Fruit fly (Drosophila melanogaster) whole organism, prepupa: ENCODE results near the gene CG33270.

Experiments used
- Blimp-1 ChIP-seq: fragments of 200-800 bp; sonication (Bioruptor generic); optimal IDR thresholded peaks from 3 replicates; lab custom pipeline; 2017; ENCODE audit warnings: missing biosample characterization, missing genetic modification characterization, mild to moderate bottlenecking, moderate library complexity, missing genetic modification reagents
- CG10669 ChIP-seq: fragments of 200-800 bp; sonication (Bioruptor generic); optimal IDR thresholded peaks from 3 replicates; lab custom pipeline; 2018; ENCODE audit warnings: missing biosample characterization, mild to moderate bottlenecking, missing genetic modification characterization, moderate library complexity
- CG11294 ChIP-seq: fragments of 200-800 bp; sonication (Bioruptor generic); IDR thresholded peaks from 2 replicates; pipeline ENCODE4 v1.3.6; 2022; ENCODE audit warnings: missing biosample characterization, missing genetic modification characterization
- CG11762 ChIP-seq: fragments of 200-800 bp; sonication (Bioruptor generic); optimal IDR thresholded peaks from 3 replicates; lab custom pipeline; 2016; ENCODE audit warnings: missing biosample characterization, missing genetic modification characterization; ENCODE audit not compliant: insufficient read depth
- CG11902 ChIP-seq: fragments of 200-800 bp; sonication (Bioruptor generic); optimal IDR thresholded peaks from 3 replicates; lab custom pipeline; 2016; ENCODE audit warnings: missing biosample characterization, missing genetic modification characterization
- CG1621 ChIP-seq: fragments of 200-800 bp; sonication (Bioruptor generic); optimal IDR thresholded peaks from 3 replicates; lab custom pipeline; 2018; ENCODE audit warnings: missing biosample characterization, mild to moderate bottlenecking, missing genetic modification characterization
- CG16779 ChIP-seq: fragments of 200-800 bp; sonication (Bioruptor generic); optimal IDR thresholded peaks from 3 replicates; lab custom pipeline; 2017; ENCODE audit warnings: missing biosample characterization, mild to moderate bottlenecking, missing genetic modification characterization
- CG3032 ChIP-seq: fragments of 200-800 bp; optimal IDR thresholded peaks from 2 replicates; lab custom pipeline; 2019; ENCODE audit warnings: missing biosample characterization, mild to moderate bottlenecking, missing genetic modification characterization, moderate library complexity
- CG32006 ChIP-seq: fragments of 200-800 bp; sonication (Bioruptor generic); optimal IDR thresholded peaks from 3 replicates; lab custom pipeline; 2017; ENCODE audit warnings: missing biosample characterization, mild to moderate bottlenecking, missing genetic modification characterization
- CG6808 ChIP-seq: fragments of 200-800 bp; sonication (Bioruptor generic); optimal IDR thresholded peaks from 3 replicates; lab custom pipeline; 2017; ENCODE audit warnings: missing biosample characterization, missing genetic modification characterization, mild to moderate bottlenecking, moderate library complexity, missing genetic modification reagents
- CG6854 ChIP-seq: fragments of 200-800 bp; sonication (Bioruptor generic); optimal IDR thresholded peaks from 2 replicates; lab custom pipeline; 2017; ENCODE audit warnings: missing biosample characterization, mild to moderate bottlenecking, missing genetic modification characterization
- CG8119 ChIP-seq: fragments of 200-800 bp; sonication (Bioruptor generic); IDR thresholded peaks from 3 replicates; pipeline ENCODE4 v1.3.6; 2022; ENCODE audit warnings: missing biosample characterization, missing genetic modification characterization
- CG9139 ChIP-seq: fragments of 200-800 bp; sonication (Bioruptor generic); optimal IDR thresholded peaks from 3 replicates; lab custom pipeline; 2017; ENCODE audit warnings: missing biosample characterization, mild to moderate bottlenecking, missing genetic modification characterization
- Eip78C ChIP-seq: fragments of 200-800 bp; sonication (Bioruptor generic); peaks from one replicate; lab custom pipeline; 2016; ENCODE audit warnings: missing biosample characterization, missing genetic modification characterization
- Eip93F ChIP-seq: fragments of 200-800 bp; sonication (Bioruptor generic); optimal IDR thresholded peaks from 2 replicates; lab custom pipeline; 2016; ENCODE audit warnings: missing biosample characterization, mild to moderate bottlenecking, missing genetic modification characterization
- Hr38 ChIP-seq: sonication (Bioruptor generic); optimal IDR thresholded peaks from 2 replicates; lab custom pipeline; 2016; ENCODE audit warnings: missing biosample characterization, missing genetic modification characterization
- Hr4 ChIP-seq: fragments of 200-800 bp; sonication (Bioruptor generic); optimal IDR thresholded peaks from 3 replicates; lab custom pipeline; 2016; ENCODE audit warnings: missing biosample characterization, missing genetic modification characterization
- Lpt ChIP-seq: fragments of 200-800 bp; sonication (Bioruptor generic); optimal IDR thresholded peaks from 3 replicates; lab custom pipeline; 2016; ENCODE audit warnings: missing biosample characterization, missing genetic modification characterization
- Met ChIP-seq: fragments of 200-800 bp; sonication (Bioruptor generic); optimal IDR thresholded peaks from 3 replicates; lab custom pipeline; 2016; ENCODE audit warnings: missing biosample characterization, missing genetic modification characterization
- OdsH ChIP-seq: fragments of 200-800 bp; sonication (Bioruptor generic); optimal IDR thresholded peaks from 3 replicates; lab custom pipeline; 2016; ENCODE audit warnings: missing biosample characterization, missing genetic modification characterization
- Smox ChIP-seq: fragments of 200-800 bp; sonication (Bioruptor generic); optimal IDR thresholded peaks from 3 replicates; lab custom pipeline; 2016; ENCODE audit warnings: missing biosample characterization, missing genetic modification characterization
- Sox15 ChIP-seq: fragments of 200-800 bp; sonication (Bioruptor generic); optimal IDR thresholded peaks from 3 replicates; lab custom pipeline; 2016; ENCODE audit warnings: missing biosample characterization, missing genetic modification characterization
- achi ChIP-seq: fragments of 200-800 bp; sonication (Bioruptor generic); optimal IDR thresholded peaks from 3 replicates; lab custom pipeline; 2016; ENCODE audit warnings: missing biosample characterization, missing genetic modification characterization
- dsx ChIP-seq: fragments of 200-800 bp; optimal IDR thresholded peaks from 3 replicates; lab custom pipeline; 2019; ENCODE audit warnings: missing biosample characterization, mild to moderate bottlenecking, missing genetic modification characterization, moderate library complexity; ENCODE audit not compliant: poor library complexity, severe bottlenecking
- esn ChIP-seq: fragments of 200-800 bp; sonication (Bioruptor generic); optimal IDR thresholded peaks from 2 replicates; lab custom pipeline; 2016; ENCODE audit warnings: missing biosample characterization, mild to moderate bottlenecking, missing genetic modification characterization, moderate library complexity
- fd59A ChIP-seq: fragments of 200-800 bp; sonication (Bioruptor generic); optimal IDR thresholded peaks from 2 replicates; lab custom pipeline; 2017; ENCODE audit warnings: missing biosample characterization, mild to moderate bottlenecking, missing genetic modification characterization, missing genetic modification reagents
- fkh ChIP-seq: fragments of 200-800 bp; sonication (Bioruptor generic); optimal IDR thresholded peaks from 3 replicates; lab custom pipeline; 2017; ENCODE audit warnings: missing biosample characterization, mild to moderate bottlenecking, missing genetic modification characterization, moderate library complexity
- lz ChIP-seq: fragments of 200-800 bp; sonication (Bioruptor generic); optimal IDR thresholded peaks from 3 replicates; lab custom pipeline; 2016; ENCODE audit warnings: missing biosample characterization, missing genetic modification characterization
- net ChIP-seq: fragments of 200-800 bp; sonication (Bioruptor generic); optimal IDR thresholded peaks from 3 replicates; lab custom pipeline; 2016; ENCODE audit warnings: missing biosample characterization, missing genetic modification characterization
- salr ChIP-seq, 2 experiments: fragments of 200-800 bp; sonication (Bioruptor generic); optimal IDR thresholded peaks; 3 replicates each; lab custom pipeline; 2016 to 2018; ENCODE audit warnings: missing biosample characterization in 2 of 2, missing genetic modification characterization in 2 of 2, mild to moderate bottlenecking in 1 of 2
- spab ChIP-seq: fragments of 200-800 bp; sonication (Bioruptor generic); optimal IDR thresholded peaks from 2 replicates; lab custom pipeline; 2017; ENCODE audit warnings: missing biosample characterization, mild to moderate bottlenecking, missing genetic modification characterization, missing genetic modification reagents
- ss ChIP-seq, 2 experiments: fragments of 200-800 bp; sonication (Bioruptor generic); optimal IDR thresholded peaks; 2 replicates in 1 of 2; 3 replicates in 1 of 2; lab custom pipeline; 2017 to 2018; ENCODE audit warnings: mild to moderate bottlenecking in 2 of 2, missing biosample characterization in 2 of 2, missing genetic modification characterization in 2 of 2, moderate library complexity in 1 of 2
- svp ChIP-seq: fragments of 200-800 bp; sonication (Bioruptor generic); peaks from one replicate; lab custom pipeline; 2016; ENCODE audit warnings: missing biosample characterization, missing genetic modification characterization
- topi ChIP-seq: fragments of 200-800 bp; sonication (Bioruptor generic); optimal IDR thresholded peaks from 3 replicates; lab custom pipeline; 2016; ENCODE audit warnings: missing biosample characterization, missing genetic modification characterization

CG33270 gene

DNA sequence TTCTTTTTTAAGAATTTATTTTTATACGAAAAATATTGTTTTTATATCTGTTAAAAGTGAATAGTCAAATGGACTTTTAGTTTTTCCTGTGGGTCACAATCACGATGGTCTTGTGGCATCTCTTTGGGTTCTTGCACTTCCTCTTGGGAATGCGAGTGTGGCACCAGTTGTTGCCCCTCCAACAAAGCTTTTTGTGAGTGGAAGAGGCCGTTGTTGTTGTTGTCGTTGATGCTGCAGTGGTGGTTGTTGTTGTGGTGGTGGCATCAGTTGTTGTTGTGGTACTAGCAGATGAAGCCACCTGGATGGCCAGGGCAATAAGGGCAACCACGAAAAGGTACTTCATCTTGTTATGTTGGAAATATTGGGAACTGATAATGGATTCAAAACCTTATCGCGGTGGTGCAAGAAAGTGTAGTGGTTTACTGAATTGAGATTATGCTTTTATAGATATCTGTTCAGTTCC, at the start of gene CG33270:
CG33270 (minus strand) TSS at position 413 of the 463 bp plus-strand sequence.
- TF ChIP-seq Sox15 (GFP tag; lab: Kevin White, UChicago) = no peak
- TF ChIP-seq Hr38 (GFP tag; lab: Kevin White, UChicago) = no peak
- no peak for TF ChIP-seq Blimp-1
- TF ChIP-seq CG11762 = no peak
- no peak for TF ChIP-seq OdsH (GFP tag; lab: Kevin White, UChicago)
- no peak for TF ChIP-seq Lpt
- TF ChIP-seq, all 60 proteins: peak for 0

- TF ChIP-seq CG10669 (GFP tag; lab: Kevin White, UChicago) = no peak
- TF ChIP-seq Lpt = no peak
- TF ChIP-seq CG32006 (GFP tag; lab: Kevin White, UChicago) = no peak
- TF ChIP-seq fd59A (GFP tag; lab: Kevin White, UChicago) = no peak
- TF ChIP-seq CG6854 = no peak
- no peak for TF ChIP-seq CG11902 (GFP tag; lab: Kevin White, UChicago)
- TF ChIP-seq Eip78C (GFP tag; lab: Kevin White, UChicago) = peak; percentile 39
- TF ChIP-seq Met (GFP tag; lab: Kevin White, UChicago) = no peak
- TF ChIP-seq Eip93F (GFP tag; lab: Kevin White, UChicago) = no peak
- TF ChIP-seq CG8119 (GFP tag; lab: Robert Waterston, UW) = no peak
- peak; percentile 4 for TF ChIP-seq Hr4
- no peak for TF ChIP-seq salr (GFP tag; optimal IDR thresholded peaks at IDR 0.05; lab: Kevin White, UChicago)
- TF ChIP-seq CG9139 (GFP tag; lab: Kevin White, UChicago) = no peak
- TF ChIP-seq dsx (GFP tag; lab: Kevin White, UChicago) = peak; percentile 11
- TF ChIP-seq Blimp-1 = no peak
- TF ChIP-seq CG6808 = no peak
- no peak for TF ChIP-seq topi (GFP tag; lab: Kevin White, UChicago)
- peak; percentile 11 for TF ChIP-seq lz (GFP tag; lab: Kevin White, UChicago)
- peak; percentile 48 for TF ChIP-seq fkh (GFP tag; lab: Kevin White, UChicago)
- TF ChIP-seq svp (GFP tag; lab: Kevin White, UChicago) = peak; percentile 68
- TF ChIP-seq CG3032 (tag; lab: Kevin White, UChicago) = peak; percentile 6
- TF ChIP-seq esn = peak; percentile 44
- TF ChIP-seq Smox = no peak
- no peak for TF ChIP-seq spab (GFP tag; lab: Kevin White, UChicago)
- no peak for TF ChIP-seq CG16779 (tag; lab: Kevin White, UChicago)
- TF ChIP-seq OdsH (GFP tag; lab: Kevin White, UChicago) = peak; percentile 4
- no peak for TF ChIP-seq achi (GFP tag; lab: Kevin White, UChicago)
- peak; percentile 27 to 41 for TF ChIP-seq ss (GFP tag; optimal IDR thresholded peaks at IDR 0.05; lab: Kevin White, UChicago)
- TF ChIP-seq, all 60 proteins: peak for 10
Observed at dm6 chr3L:11627819-11628483, 49.5 kb upstream of the CG33270 start, which contains the start of gene Apt1. Gene Apt1, plus strand, starts transcription at chr3L:11628037.

DNA sequence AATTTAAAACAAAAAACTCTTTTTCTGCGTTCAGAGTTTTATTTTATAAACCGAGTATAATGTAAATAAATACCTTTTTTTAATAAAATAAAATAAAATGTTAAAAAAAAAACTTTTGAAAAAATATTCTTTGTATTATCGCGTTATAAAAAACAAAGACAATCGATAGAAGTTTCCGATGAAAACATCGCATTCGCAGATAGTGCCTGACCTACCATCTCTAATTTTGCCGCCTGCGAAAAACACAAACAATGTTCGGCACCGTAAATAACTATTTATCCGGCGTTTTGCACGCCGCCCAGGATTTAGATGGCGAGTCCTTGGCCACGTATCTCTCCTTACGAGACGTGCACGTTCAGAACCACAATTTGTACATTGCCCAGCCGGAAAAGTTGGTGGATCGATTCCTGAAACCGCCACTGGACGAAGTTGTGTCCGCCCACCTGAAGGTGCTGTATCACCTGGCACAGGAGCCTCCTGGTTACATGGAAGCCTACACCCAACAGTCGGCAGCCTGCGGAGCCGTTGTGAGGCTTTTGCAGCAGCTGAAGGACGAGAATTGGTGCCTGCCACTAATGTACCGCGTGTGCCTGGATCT, 47.9 kb upstream of the CG33270 start, which contains the start of gene PCID2:
PCID2 (plus strand) TSS at position 213 of the 598 bp plus-strand sequence.
- TF ChIP-seq Eip78C (GFP tag; lab: Kevin White, UChicago) (peak; percentile 16), CG11294 (no peak), svp (GFP tag; lab: Kevin White, UChicago) (peak; percentile 82), CG1621 (tag; lab: Kevin White, UChicago) (no peak), CG11902 (GFP tag; lab: Kevin White, UChicago) (no peak), net (GFP tag; lab: Kevin White, UChicago) (no peak)
